Worm (Caenorhabditis elegans) whole organism, L3 larva: Measurements from ENCODE around the gene ints-5.

Experiments used
- eor-1 ChIP-seq, 2 experiments: fragments of 150-350 bp; optimal IDR thresholded peaks; 2 replicates each; lab custom pipeline; 2014 to 2018; ENCODE audit warnings: missing biosample characterization in 2 of 2, missing genetic modification characterization in 2 of 2
- hmg-11 ChIP-seq: sonication (generic microtip); optimal IDR thresholded peaks from 2 replicates; lab custom pipeline; 2016; ENCODE audit warnings: missing genetic modification characterization, missing compliant biosample characterization
- nhr-12 ChIP-seq: fragments of 150-350 bp; optimal IDR thresholded peaks from 2 replicates; lab custom pipeline; 2014; ENCODE audit warnings: missing biosample characterization, missing genetic modification characterization
- nhr-76 ChIP-seq: fragments of 150-350 bp; sonication (generic microtip); optimal IDR thresholded peaks from 5 replicates; lab custom pipeline; 2014; ENCODE audit warnings: missing biosample characterization, missing genetic modification characterization
- pha-4 ChIP-seq: fragments of 150-350 bp; optimal IDR thresholded peaks from 2 replicates; lab custom pipeline; 2014; ENCODE audit warnings: missing biosample characterization, missing genetic modification reagents, missing genetic modification characterization
- skn-1 ChIP-seq: fragments of 150-350 bp; optimal IDR thresholded peaks from 2 replicates; lab custom pipeline; 2014; ENCODE audit warnings: missing biosample characterization, missing genetic modification characterization
- tbx-2 ChIP-seq: sonication (generic microtip); optimal IDR thresholded peaks from 2 replicates; lab custom pipeline; 2016; ENCODE audit warnings: mild to moderate bottlenecking, missing genetic modification characterization, missing compliant biosample characterization
- unc-62 ChIP-seq: fragments of 150-350 bp; sonication (generic microtip); optimal IDR thresholded peaks from 4 replicates; lab custom pipeline; 2014; ENCODE audit warnings: missing biosample characterization, missing genetic modification reagents, missing genetic modification characterization
- zag-1 ChIP-seq: fragments of 150-350 bp; optimal IDR thresholded peaks from 2 replicates; lab custom pipeline; 2014; ENCODE audit warnings: missing biosample characterization, missing genetic modification characterization
- ztf-11 ChIP-seq: fragments of 150-350 bp; optimal IDR thresholded peaks from 2 replicates; lab custom pipeline; 2014; ENCODE audit warnings: missing biosample characterization, missing genetic modification characterization

The ints-5 gene

DNA sequence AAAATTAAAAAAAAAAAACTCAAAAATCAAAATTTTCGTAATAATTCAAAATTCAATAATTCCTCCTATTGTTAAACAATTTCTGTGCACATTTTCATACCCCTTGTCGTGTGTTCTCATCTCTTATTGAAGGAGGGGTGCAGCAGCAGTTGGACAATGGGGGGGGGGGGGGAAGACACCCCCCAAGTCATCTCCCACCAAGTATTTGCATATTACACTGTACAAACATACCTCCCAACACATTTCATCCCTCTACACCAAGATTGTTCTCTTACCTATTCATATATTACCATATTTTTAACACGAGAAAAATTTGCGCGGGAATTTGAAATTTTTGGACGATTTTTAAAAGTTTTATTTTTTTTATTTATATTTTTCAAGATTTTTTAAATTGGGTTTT lies 62.5 kb downstream of the ints-5 start:
- no peak for TF ChIP-seq zag-1 (tag; lab: Kevin White, UChicago)
- TF ChIP-seq hmg-11 (tag; lab: Kevin White, UChicago) = peak; percentile 21
- TF ChIP-seq skn-1 (tag; lab: Kevin White, UChicago) = no peak
- TF ChIP-seq eor-1 (tag; optimal IDR thresholded peaks at IDR 0.05; lab: Kevin White, UChicago) = no peak
- no peak for TF ChIP-seq nhr-76 (tag; lab: Kevin White, UChicago)
- TF ChIP-seq nhr-12 (tag; lab: Kevin White, UChicago) = no peak
- peak; percentile 17 for TF ChIP-seq pha-4

DNA sequence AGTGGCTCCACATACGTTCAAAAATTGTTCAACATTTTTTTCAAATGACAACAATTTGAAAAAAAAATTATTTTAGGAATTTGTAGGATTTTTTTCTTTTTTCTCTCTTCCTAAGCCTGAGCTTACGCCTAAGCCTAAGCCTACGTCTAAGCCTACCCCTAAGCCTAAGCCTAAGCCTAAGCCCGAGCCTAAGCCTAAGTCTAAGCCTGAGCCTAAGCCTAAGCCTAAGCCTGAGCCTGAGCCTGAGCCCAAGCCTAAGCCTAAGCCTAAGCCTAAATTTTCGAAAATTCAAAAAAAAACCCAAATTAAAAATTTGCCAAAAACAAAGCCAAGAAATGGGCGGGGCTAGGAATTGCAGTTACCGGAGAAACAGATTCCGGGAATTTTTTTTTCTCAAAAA lies 64.0 kb downstream of the ints-5 start:
- TF ChIP-seq ztf-11 (tag; lab: Kevin White, UChicago) (no peak), eor-1 (tag; optimal IDR thresholded peaks at IDR 0.05; lab: Kevin White, UChicago) (no peak), tbx-2 (tag; lab: Kevin White, UChicago) (no peak), unc-62 (no peak)
